Worm (Caenorhabditis elegans) whole organism, young adult: ENCODE data around the gene lys-4.

Experiments
- B0035.1 ChIP-seq: sonication (generic microtip); optimal IDR thresholded peaks from 2 replicates; lab custom pipeline; 2016; ENCODE audit warnings: missing genetic modification characterization, mild to moderate bottlenecking, missing compliant biosample characterization, missing genotype, missing genetic modification reagents
- C17E4.6 ChIP-seq: fragments of 200-800 bp; sonication (Bioruptor generic); IDR thresholded peaks from 2 replicates; pipeline ENCODE4 v1.3.6; 2022; ENCODE audit warnings: missing genetic modification reagents, missing genetic modification characterization, missing compliant biosample characterization
- F10E7.11 ChIP-seq: sonication (generic microtip); optimal IDR thresholded peaks from 2 replicates; lab custom pipeline; 2017; ENCODE audit warnings: mild to moderate bottlenecking, missing genetic modification characterization, moderate library complexity, missing compliant biosample characterization
- F22D6.2 ChIP-seq: sonication (generic microtip); optimal IDR thresholded peaks from 2 replicates; lab custom pipeline; 2016; ENCODE audit warnings: mild to moderate bottlenecking, missing genetic modification characterization, missing compliant biosample characterization
- F33H1.4 ChIP-seq: fragments of 200-800 bp; sonication (Bioruptor generic); IDR thresholded peaks from 2 replicates; pipeline ENCODE4 v1.3.6; 2022; ENCODE audit warnings: missing genetic modification reagents, missing genetic modification characterization, missing compliant biosample characterization
- F39B2.1 ChIP-seq: fragments of 200-800 bp; sonication (Bioruptor generic); IDR thresholded peaks from 2 replicates; pipeline ENCODE4 v1.3.6; 2022; ENCODE audit warnings: missing genetic modification reagents, missing genetic modification characterization, missing compliant biosample characterization
- F49E8.2 ChIP-seq: sonication (generic microtip); optimal IDR thresholded peaks from 3 replicates; lab custom pipeline; 2017; ENCODE audit warnings: missing genetic modification characterization, mild to moderate bottlenecking, missing compliant biosample characterization, antibody characterized with exemption, moderate library complexity; ENCODE audit not compliant: insufficient read depth
- F52B5.7 ChIP-seq: sonication (generic microtip); optimal IDR thresholded peaks from 2 replicates; lab custom pipeline; 2016; ENCODE audit warnings: mild to moderate bottlenecking, missing genetic modification characterization, missing compliant biosample characterization
- F55B11.4 ChIP-seq: sonication (generic microtip); optimal IDR thresholded peaks from 2 replicates; lab custom pipeline; 2016; ENCODE audit warnings: missing compliant biosample characterization, missing genetic modification characterization, borderline replicate concordance; ENCODE audit not compliant: insufficient read depth
- K11D2.4 ChIP-seq: fragments of 200-800 bp; sonication (Bioruptor generic); IDR thresholded peaks from 2 replicates; pipeline ENCODE4 v1.3.6; 2022; ENCODE audit warnings: missing genetic modification reagents, missing genetic modification characterization, missing compliant biosample characterization
- Y53G8AR.9 ChIP-seq: fragments of 200-800 bp; sonication (Bioruptor generic); conservative IDR thresholded peaks from 2 replicates; pipeline ENCODE4 v1.3.6; 2022; ENCODE audit warnings: missing genetic modification reagents, missing genetic modification characterization, missing compliant biosample characterization
- akir-1 ChIP-seq: fragments of 200-800 bp; sonication (Bioruptor generic); optimal IDR thresholded peaks from 2 replicates; lab custom pipeline; 2018; ENCODE audit warnings: mild to moderate bottlenecking, missing genetic modification characterization, moderate library complexity, missing compliant biosample characterization
- ama-1 ChIP-seq, 3 experiments: fragments of 150-350 bp in 1 of 3; sonication (generic microtip) in 2 of 3; optimal IDR thresholded peaks; 2 replicates each; lab custom pipeline; 2014 to 2018; ENCODE audit warnings: missing biosample characterization in 2 of 3, missing genetic modification characterization in 2 of 3, missing genetic modification reagents in 2 of 3
- attf-5 ChIP-seq: fragments of 200-800 bp; sonication (Bioruptor generic); optimal IDR thresholded peaks from 2 replicates; lab custom pipeline; 2018; ENCODE audit warnings: mild to moderate bottlenecking, missing genetic modification characterization, missing compliant biosample characterization
- attf-6 ChIP-seq: fragments of 200-800 bp; sonication (Bioruptor generic); IDR thresholded peaks from 2 replicates; pipeline ENCODE4 v1.3.6; 2022; ENCODE audit warnings: missing genetic modification reagents, missing genetic modification characterization, missing compliant biosample characterization
- cebp-1 ChIP-seq, 2 experiments: fragments of 200-800 bp in 1 of 2; sonication (Bioruptor generic) in 1 of 2; sonication (generic microtip) in 1 of 2; IDR thresholded peaks in 1 of 2; optimal IDR thresholded peaks in 1 of 2; 2 replicates each; pipeline versions ENCODE4 v1.3.6 to Lab custom; 2017 to 2022; ENCODE audit warnings: missing compliant biosample characterization in 2 of 2, missing genetic modification characterization in 2 of 2, mild to moderate bottlenecking in 1 of 2, missing genetic modification reagents in 1 of 2, moderate library complexity in 1 of 2
- cebp-2 ChIP-seq: fragments of 200-800 bp; sonication (Bioruptor generic); IDR thresholded peaks from 2 replicates; pipeline ENCODE4 v1.3.6; 2022; ENCODE audit warnings: missing genetic modification characterization, missing compliant biosample characterization
- ceh-40 ChIP-seq: fragments of 200-800 bp; sonication (Bioruptor generic); IDR thresholded peaks from 2 replicates; pipeline ENCODE4 v1.3.6; 2022; ENCODE audit warnings: missing genetic modification characterization, missing compliant biosample characterization
- ceh-58 ChIP-seq: fragments of 200-800 bp; sonication (Bioruptor generic); IDR thresholded peaks from 2 replicates; pipeline ENCODE4 v1.3.6; 2022; ENCODE audit warnings: missing genetic modification characterization, missing compliant biosample characterization
- die-1 ChIP-seq: sonication (generic microtip); optimal IDR thresholded peaks from 2 replicates; lab custom pipeline; 2016; ENCODE audit warnings: missing genotype, mild to moderate bottlenecking, missing genetic modification characterization, missing compliant biosample characterization
- dpff-1 ChIP-seq: sonication (generic microtip); optimal IDR thresholded peaks from 2 replicates; lab custom pipeline; 2017; ENCODE audit warnings: mild to moderate bottlenecking, missing genetic modification characterization, missing compliant biosample characterization
- fkh-3 ChIP-seq: sonication (generic microtip); optimal IDR thresholded peaks from 2 replicates; lab custom pipeline; 2016; ENCODE audit warnings: mild to moderate bottlenecking, missing genetic modification characterization, missing compliant biosample characterization
- hmg-1.2 ChIP-seq: fragments of 200-800 bp; sonication (Bioruptor generic); IDR thresholded peaks from 2 replicates; pipeline ENCODE4 v1.3.6; 2022; ENCODE audit warnings: missing genetic modification reagents, missing genetic modification characterization, missing compliant biosample characterization
- hmg-20 ChIP-seq: fragments of 200-800 bp; sonication (Bioruptor generic); IDR thresholded peaks from 2 replicates; pipeline ENCODE4 v1.3.6; 2022; ENCODE audit warnings: missing genetic modification reagents, missing genetic modification characterization, missing compliant biosample characterization
- lag-1 ChIP-seq: fragments of 200-800 bp; sonication (Bioruptor generic); IDR thresholded peaks from 2 replicates; pipeline ENCODE4 v1.3.6; 2022; ENCODE audit warnings: missing genetic modification reagents, missing genetic modification characterization, missing compliant biosample characterization
- lin-26 ChIP-seq: fragments of 200-800 bp; sonication (Bioruptor generic); IDR thresholded peaks from 2 replicates; pipeline ENCODE4 v1.3.6; 2022; ENCODE audit warnings: missing genetic modification reagents, missing genetic modification characterization, missing compliant biosample characterization
- madf-3 ChIP-seq: fragments of 200-800 bp; sonication (Bioruptor generic); IDR thresholded peaks from 2 replicates; pipeline ENCODE4 v1.3.6; 2022; ENCODE audit warnings: missing genetic modification reagents, missing genetic modification characterization, missing compliant biosample characterization
- madf-6 ChIP-seq: fragments of 200-800 bp; sonication (Bioruptor generic); IDR thresholded peaks from 2 replicates; pipeline ENCODE4 v1.3.6; 2022; ENCODE audit warnings: missing genetic modification reagents, missing genetic modification characterization, missing compliant biosample characterization
- madf-8 ChIP-seq: fragments of 200-800 bp; sonication (Bioruptor generic); conservative IDR thresholded peaks from 2 replicates; pipeline ENCODE4 v1.3.6; 2022; ENCODE audit warnings: missing genetic modification reagents, missing genetic modification characterization, missing compliant biosample characterization
- nfyb-1 ChIP-seq: fragments of 200-800 bp; sonication (Bioruptor generic); IDR thresholded peaks from 2 replicates; pipeline ENCODE4 v1.3.6; 2022; ENCODE audit warnings: missing genetic modification reagents, missing genetic modification characterization, missing compliant biosample characterization
- nhr-179 ChIP-seq: sonication (generic microtip); optimal IDR thresholded peaks from 2 replicates; lab custom pipeline; 2016; ENCODE audit warnings: mild to moderate bottlenecking, missing genetic modification characterization, missing compliant biosample characterization
- pha-4 ChIP-seq: fragments of 150-350 bp; sonication (generic microtip); optimal IDR thresholded peaks from 2 replicates; lab custom pipeline; 2014; ENCODE audit warnings: missing biosample characterization, missing genetic modification reagents, missing genetic modification characterization
- rcor-1 ChIP-seq: fragments of 200-800 bp; sonication (Bioruptor generic); IDR thresholded peaks from 2 replicates; pipeline ENCODE4 v1.3.6; 2022; ENCODE audit warnings: missing genetic modification reagents, missing genetic modification characterization, missing compliant biosample characterization
- rpc-1 ChIP-seq, 2 experiments: fragments of 150-350 bp in 1 of 2; sonication (generic microtip) in 1 of 2; optimal IDR thresholded peaks; 2 replicates each; lab custom pipeline; 2014 to 2018; ENCODE audit warnings: missing biosample characterization in 1 of 2, missing genetic modification characterization in 1 of 2, missing genetic modification reagents in 1 of 2, missing genotype in 1 of 2
- sea-2 ChIP-seq: fragments of 200-800 bp; sonication (Bioruptor generic); IDR thresholded peaks from 2 replicates; pipeline ENCODE4 v1.3.6; 2022; ENCODE audit warnings: missing genetic modification characterization, missing compliant biosample characterization
- snpc-1.3 ChIP-seq: sonication (generic microtip); optimal IDR thresholded peaks from 2 replicates; lab custom pipeline; 2017; ENCODE audit warnings: missing genetic modification characterization, mild to moderate bottlenecking, missing compliant biosample characterization, antibody characterized with exemption, moderate library complexity, missing genotype, missing genetic modification reagents; ENCODE audit not compliant: insufficient read depth
- snpc-4 ChIP-seq, 5 experiments: fragments of 150-350 bp in 1 of 5; sonication (generic microtip) in 4 of 5; optimal IDR thresholded peaks; 2 replicates each; lab custom pipeline; 2014 to 2018; ENCODE audit warnings: missing genetic modification characterization in 5 of 5, missing biosample characterization in 3 of 5, antibody characterized with exemption in 2 of 5, mild to moderate bottlenecking in 2 of 5, missing compliant biosample characterization in 2 of 5, missing genotype in 2 of 5, moderate library complexity in 2 of 5, missing genetic modification reagents in 1 of 5
- sptf-2 ChIP-seq: fragments of 200-800 bp; sonication (Bioruptor generic); optimal IDR thresholded peaks from 2 replicates; lab custom pipeline; 2018; ENCODE audit warnings: mild to moderate bottlenecking, missing genetic modification characterization, missing compliant biosample characterization
- tbp1 ChIP-seq: fragments of 200-800 bp; sonication (Bioruptor generic); optimal IDR thresholded peaks from 2 replicates; lab custom pipeline; 2018; ENCODE audit warnings: mild to moderate bottlenecking, missing genetic modification characterization, missing compliant biosample characterization
- tbx-9 ChIP-seq: sonication (generic microtip); optimal IDR thresholded peaks from 2 replicates; lab custom pipeline; 2016; ENCODE audit warnings: borderline replicate concordance, missing genetic modification characterization, inconsistent platforms, missing compliant biosample characterization
- tlf-1 ChIP-seq: fragments of 200-800 bp; sonication (Bioruptor generic); optimal IDR thresholded peaks from 2 replicates; lab custom pipeline; 2018; ENCODE audit warnings: mild to moderate bottlenecking, missing genetic modification characterization, missing compliant biosample characterization
- zfh-2 ChIP-seq: fragments of 200-800 bp; sonication (Bioruptor generic); conservative IDR thresholded peaks from 2 replicates; pipeline ENCODE4 v1.3.6; 2022; ENCODE audit warnings: missing genetic modification reagents, missing genetic modification characterization, missing compliant biosample characterization
- zim-3 ChIP-seq: sonication (generic microtip); optimal IDR thresholded peaks from 2 replicates; lab custom pipeline; 2017; ENCODE audit warnings: mild to moderate bottlenecking, missing genetic modification characterization, moderate library complexity, missing compliant biosample characterization
- ztf-3 ChIP-seq: fragments of 200-800 bp; sonication (Bioruptor generic); optimal IDR thresholded peaks from 2 replicates; lab custom pipeline; 2018; ENCODE audit warnings: mild to moderate bottlenecking, missing genetic modification characterization, missing compliant biosample characterization

lys-4 gene

DNA sequence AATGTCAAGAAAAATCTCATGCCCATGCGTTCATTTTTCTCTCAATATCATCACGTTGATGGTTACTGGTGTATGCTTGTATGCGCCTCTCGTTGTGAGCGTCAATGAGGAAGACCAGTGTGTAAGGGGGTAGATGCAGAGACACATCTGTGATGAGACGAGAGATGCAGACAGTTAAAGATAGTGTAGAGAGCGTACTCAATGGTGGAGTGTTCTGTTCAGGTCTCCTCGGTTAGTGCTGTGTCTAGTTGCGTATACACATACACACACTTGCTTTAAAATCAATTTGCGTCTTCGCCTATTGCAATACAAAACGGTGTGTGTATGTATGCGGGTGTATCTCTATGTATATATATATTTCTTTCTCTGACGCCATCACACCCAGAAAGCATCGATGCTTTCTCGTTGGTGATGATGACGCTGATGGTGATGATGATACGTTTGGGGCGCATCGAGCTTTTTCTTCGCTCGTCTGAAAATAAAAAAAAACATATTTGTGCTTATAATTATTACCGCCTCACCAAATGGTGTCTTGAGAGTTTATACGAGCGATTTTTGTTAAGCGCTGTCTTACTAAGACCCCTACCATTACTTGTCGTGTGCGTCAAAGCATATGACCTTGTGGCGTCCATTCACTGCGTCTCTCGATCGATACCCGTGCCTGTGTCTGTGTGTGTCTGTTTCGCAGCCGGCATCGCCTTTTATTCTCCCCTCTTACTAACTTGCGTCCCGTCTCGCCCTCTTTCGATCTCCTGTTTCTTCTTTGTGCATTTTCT, 29.4 kb downstream of the lys-4 start, which contains the start of gene F40F11.3 (continued):
- TF ChIP-seq akir-1 (GFP tag; lab: Kevin White, UChicago) (peak; percentile 38), pha-4 (no peak), madf-6 (peak; percentile 8; the same call in 1 of the 2 replicates), B0035.1 (no peak), F39B2.1 (GFP tag; lab: Robert Waterston, UW) (no peak), C17E4.6 (no peak), madf-8 (GFP tag; lab: Robert Waterston, UW) (no peak), zim-3 (tag; lab: Kevin White, UChicago) (no peak), F52B5.7 (tag; lab: Kevin White, UChicago) (no peak), ztf-3 (GFP tag; lab: Kevin White, UChicago) (no peak), F33H1.4 (peak; percentile 34; the same call in 1 of the 2 replicates), lag-1 (GFP tag; lab: Robert Waterston, UW) (no peak), F55B11.4 (tag; lab: Kevin White, UChicago) (no peak), Y53G8AR.9 (GFP tag; lab: Robert Waterston, UW) (no peak; the same call in 1 of the 2 replicates), madf-3 (0 out of 2 replicates have a peak, but pooled peaks have one; percentile 48), rpc-1 (optimal IDR thresholded peaks at IDR 0.05; lab: Kevin White, UChicago) (no peak), rpc-1 (tag; optimal IDR thresholded peaks at IDR 0.05; lab: Kevin White, UChicago) (no peak), sea-2 (GFP tag; lab: Robert Waterston, UW) (no peak), lin-26 (GFP tag; lab: Robert Waterston, UW) (peak; percentile 66; the same call in 1 of the 2 replicates), K11D2.4 (GFP tag; lab: Robert Waterston, UW) (peak; percentile 61), attf-6 (no peak), hmg-1.2 (GFP tag; lab: Robert Waterston, UW) (peak; percentile 96), sptf-2 (GFP tag; lab: Kevin White, UChicago) (no peak), hmg-20 (peak; percentile 37; the same call in 1 of the 2 replicates), snpc-4 (GFP tag; optimal IDR thresholded peaks at IDR 0.05; lab: Kevin White, UChicago) (no peak), snpc-4 (tag; optimal IDR thresholded peaks at IDR 0.05; lab: Kevin White, UChicago) (peak in 3 of 4 experiments; percentile 20 to 44 (median 26)), ceh-58 (GFP tag; lab: Robert Waterston, UW) (no peak; the same call in 1 of the 2 replicates), F22D6.2 (no peak), ceh-40 (GFP tag; lab: Robert Waterston, UW) (0 out of 2 replicates have a peak, but pooled peaks have one; percentile 52), zfh-2 (GFP tag; lab: Robert Waterston, UW) (no peak; the same call in 1 of the 2 replicates), cebp-2 (GFP tag; lab: Robert Waterston, UW) (0 out of 2 replicates have a peak, but pooled peaks have one; percentile 47), tlf-1 (GFP tag; lab: Kevin White, UChicago) (peak; percentile 48), tbx-9 (tag; lab: Kevin White, UChicago) (no peak), attf-5 (GFP tag; lab: Kevin White, UChicago) (peak; percentile 90), nfyb-1 (peak; percentile 77), snpc-1.3 (tag; lab: Kevin White, UChicago) (no peak), dpff-1 (tag; lab: Kevin White, UChicago) (no peak), die-1 (peak; percentile 54), rcor-1 (GFP tag; lab: Robert Waterston, UW) (no peak), cebp-1 (GFP tag; IDR thresholded peaks at IDR 0.05; lab: Robert Waterston, UW) (peak; percentile 7; the same call in 1 of the 2 replicates), cebp-1 (tag; optimal IDR thresholded peaks at IDR 0.05; lab: Kevin White, UChicago) (peak; percentile 77), fkh-3 (tag; lab: Kevin White, UChicago) (no peak), ama-1 (optimal IDR thresholded peaks at IDR 0.05; lab: Kevin White, UChicago) (no peak), ama-1 (GFP tag; optimal IDR thresholded peaks at IDR 0.05; lab: Kevin White, UChicago) (no peak), F49E8.2 (tag; lab: Kevin White, UChicago) (no peak), F10E7.11 (tag; lab: Kevin White, UChicago) (no peak), tbp1 (GFP tag; lab: Kevin White, UChicago) (peak; percentile 54), nhr-179 (tag; lab: Kevin White, UChicago) (no peak)
